Fruit fly (Drosophila melanogaster): ENCODE measurements around the gene CG32413.

Gene CG32413

dm6 chr3L:5903955-5904354, at the start of gene CG32413:
CG32413 (minus strand) TSS chr3L:5904055.
- TF ChIP-seq Dll (optimal IDR thresholded peaks at IDR 0.05) (no peak), usp (GFP tag; optimal IDR thresholded peaks at IDR 0.05) (no peak), pan (optimal IDR thresholded peaks at IDR 0.05) (no peak), EcR (GFP tag; optimal IDR thresholded peaks at IDR 0.05) (no peak), CG8478 (optimal IDR thresholded peaks at IDR 0.05) (no peak), psq (optimal IDR thresholded peaks at IDR 0.05) (no peak)

- no peak for TF ChIP-seq usp (GFP tag; optimal IDR thresholded peaks at IDR 0.05)
- no peak for TF ChIP-seq Dll (optimal IDR thresholded peaks at IDR 0.05)
- TF ChIP-seq pan (optimal IDR thresholded peaks at IDR 0.05) = no peak
- no peak for TF ChIP-seq psq (optimal IDR thresholded peaks at IDR 0.05)
- TF ChIP-seq EcR (GFP tag; optimal IDR thresholded peaks at IDR 0.05) = no peak
- TF ChIP-seq CG8478 (optimal IDR thresholded peaks at IDR 0.05) = no peak
These were observed 48.7 kb upstream of the CG32413 start for dm6 chr3L:5952537-5952936.

- TF ChIP-seq pan (optimal IDR thresholded peaks at IDR 0.05) = no peak
- TF ChIP-seq EcR (GFP tag; optimal IDR thresholded peaks at IDR 0.05) = no peak
- TF ChIP-seq CG8478 (optimal IDR thresholded peaks at IDR 0.05) = no peak
- TF ChIP-seq psq (optimal IDR thresholded peaks at IDR 0.05) = no peak
- TF ChIP-seq Dll (optimal IDR thresholded peaks at IDR 0.05) = no peak
- TF ChIP-seq usp (GFP tag; optimal IDR thresholded peaks at IDR 0.05) = no peak
These were observed 48.3 kb upstream of the CG32413 start for dm6 chr3L:5952132-5952531.

dm6 chr3L:5950467-5950866, 46.6 kb upstream of the CG32413 start, which contains the start of gene Egfrap:
Egfrap (minus strand) TSS chr3L:5950658.
- TF ChIP-seq usp (GFP tag; optimal IDR thresholded peaks at IDR 0.05) = no peak
- no peak for TF ChIP-seq Dll (optimal IDR thresholded peaks at IDR 0.05)
- no peak for TF ChIP-seq psq (optimal IDR thresholded peaks at IDR 0.05)
- no peak for TF ChIP-seq EcR (GFP tag; optimal IDR thresholded peaks at IDR 0.05)
- no peak for TF ChIP-seq CG8478 (optimal IDR thresholded peaks at IDR 0.05)
- TF ChIP-seq pan (optimal IDR thresholded peaks at IDR 0.05) = no peak

dm6 chr3L:5947110-5947731, 43.4 kb upstream of the CG32413 start:
- TF ChIP-seq pan (optimal IDR thresholded peaks at IDR 0.05) = no peak
- TF ChIP-seq Dll (optimal IDR thresholded peaks at IDR 0.05) = no peak
- no peak for TF ChIP-seq usp (GFP tag; optimal IDR thresholded peaks at IDR 0.05)
- no peak for TF ChIP-seq EcR (GFP tag; optimal IDR thresholded peaks at IDR 0.05)
- no peak for TF ChIP-seq CG8478 (optimal IDR thresholded peaks at IDR 0.05)
- no peak for TF ChIP-seq psq (optimal IDR thresholded peaks at IDR 0.05)

- no peak for TF ChIP-seq CG8478 (optimal IDR thresholded peaks at IDR 0.05)
These were observed 41.7 kb upstream of the CG32413 start for dm6 chr3L:5945571-5945970.

- no peak for TF ChIP-seq usp (GFP tag; optimal IDR thresholded peaks at IDR 0.05)
These were observed 39.6 kb upstream of the CG32413 start for dm6 chr3L:5943348-5943904.

dm6 chr3L:5941508-5941907, 37.7 kb upstream of the CG32413 start:
- TF ChIP-seq psq (optimal IDR thresholded peaks at IDR 0.05) (no peak), usp (GFP tag; optimal IDR thresholded peaks at IDR 0.05) (no peak), Dll (optimal IDR thresholded peaks at IDR 0.05) (no peak), EcR (GFP tag; optimal IDR thresholded peaks at IDR 0.05) (no peak), CG8478 (optimal IDR thresholded peaks at IDR 0.05) (no peak), pan (optimal IDR thresholded peaks at IDR 0.05) (no peak)

- TF ChIP-seq psq (optimal IDR thresholded peaks at IDR 0.05) (no peak), EcR (GFP tag; optimal IDR thresholded peaks at IDR 0.05) (no peak), pan (optimal IDR thresholded peaks at IDR 0.05) (no peak), usp (GFP tag; optimal IDR thresholded peaks at IDR 0.05) (no peak), CG8478 (optimal IDR thresholded peaks at IDR 0.05) (no peak), Dll (optimal IDR thresholded peaks at IDR 0.05) (no peak)
These were observed 37.2 kb upstream of the CG32413 start for dm6 chr3L:5941086-5941485.

dm6 chr3L:5940431-5940830, 36.6 kb upstream of the CG32413 start:
- TF ChIP-seq usp (GFP tag; optimal IDR thresholded peaks at IDR 0.05) (no peak), EcR (GFP tag; optimal IDR thresholded peaks at IDR 0.05) (no peak), pan (optimal IDR thresholded peaks at IDR 0.05) (no peak), CG8478 (optimal IDR thresholded peaks at IDR 0.05) (no peak), psq (optimal IDR thresholded peaks at IDR 0.05) (no peak)

dm6 chr3L:5932363-5932914, 28.6 kb upstream of the CG32413 start, which contains the start of gene Rcc1:
Rcc1 (minus strand) TSS chr3L:5932773.
- TF ChIP-seq Dll (optimal IDR thresholded peaks at IDR 0.05) (no peak), CG8478 (optimal IDR thresholded peaks at IDR 0.05) (no peak), pan (optimal IDR thresholded peaks at IDR 0.05) (no peak), psq (optimal IDR thresholded peaks at IDR 0.05) (no peak), usp (GFP tag; optimal IDR thresholded peaks at IDR 0.05) (no peak), EcR (GFP tag; optimal IDR thresholded peaks at IDR 0.05) (no peak)

- no peak for TF ChIP-seq EcR (GFP tag; optimal IDR thresholded peaks at IDR 0.05)
- no peak for TF ChIP-seq Dll (optimal IDR thresholded peaks at IDR 0.05)
- no peak for TF ChIP-seq pan (optimal IDR thresholded peaks at IDR 0.05)
- no peak for TF ChIP-seq psq (optimal IDR thresholded peaks at IDR 0.05)
- no peak for TF ChIP-seq usp (GFP tag; optimal IDR thresholded peaks at IDR 0.05)
- TF ChIP-seq CG8478 (optimal IDR thresholded peaks at IDR 0.05) = no peak
These were observed 23.7 kb upstream of the CG32413 start for dm6 chr3L:5927536-5927935.

Data from whole organism.